Worm (Caenorhabditis elegans) whole organism, mixed stage, embryonic: ENCODE data around the gene glb-27.

Experiments used
- M03D4.4 ChIP-seq: sonication (generic microtip); optimal IDR thresholded peaks from 2 replicates; lab custom pipeline; 2017; ENCODE audit warnings: mild to moderate bottlenecking, missing genetic modification characterization, missing compliant biosample characterization
- bed-3 ChIP-seq: fragments of 200-800 bp; sonication (Bioruptor generic); optimal IDR thresholded peaks from 3 replicates; lab custom pipeline; 2018; ENCODE audit warnings: mild to moderate bottlenecking, missing genetic modification characterization, moderate library complexity, missing compliant biosample characterization
- blmp-1 ChIP-seq: fragments of 150-350 bp; optimal IDR thresholded peaks from 2 replicates; lab custom pipeline; 2014; ENCODE audit warnings: missing biosample characterization, missing genetic modification characterization
- ceh-39 ChIP-seq: fragments of 150-350 bp; optimal IDR thresholded peaks from 2 replicates; lab custom pipeline; 2014; ENCODE audit warnings: missing biosample characterization, missing genetic modification characterization
- ceh-43 ChIP-seq: fragments of 200-800 bp; sonication (Bioruptor generic); optimal IDR thresholded peaks from 2 replicates; lab custom pipeline; 2018; ENCODE audit warnings: mild to moderate bottlenecking, missing genetic modification characterization, moderate library complexity, missing compliant biosample characterization
- ceh-83 ChIP-seq: fragments of 200-800 bp; sonication (Bioruptor generic); optimal IDR thresholded peaks from 2 replicates; lab custom pipeline; 2018; ENCODE audit warnings: mild to moderate bottlenecking, missing genetic modification characterization, missing compliant biosample characterization
- ces-1 ChIP-seq: fragments of 150-350 bp; optimal IDR thresholded peaks from 2 replicates; lab custom pipeline; 2014; ENCODE audit warnings: missing biosample characterization, missing genetic modification reagents, missing genetic modification characterization
- drap-1 ChIP-seq: fragments of 200-800 bp; sonication (Bioruptor generic); optimal IDR thresholded peaks from 3 replicates; lab custom pipeline; 2018; ENCODE audit warnings: mild to moderate bottlenecking, missing genetic modification characterization, missing compliant biosample characterization
- elt-1 ChIP-seq: sonication (generic microtip); optimal IDR thresholded peaks from 2 replicates; lab custom pipeline; 2017; ENCODE audit warnings: missing genetic modification characterization, mild to moderate bottlenecking, missing compliant biosample characterization, antibody characterized with exemption, moderate library complexity, borderline replicate concordance; ENCODE audit not compliant: insufficient read depth
- elt-3 ChIP-seq: fragments of 150-350 bp; optimal IDR thresholded peaks from 2 replicates; lab custom pipeline; 2014; ENCODE audit warnings: missing biosample characterization, missing genetic modification characterization
- flh-1 ChIP-seq: fragments of 200-800 bp; sonication (Bioruptor generic); optimal IDR thresholded peaks from 2 replicates; lab custom pipeline; 2018; ENCODE audit warnings: mild to moderate bottlenecking, missing genetic modification characterization, moderate library complexity, missing compliant biosample characterization
- hlh-1 ChIP-seq: fragments of 150-350 bp; optimal IDR thresholded peaks from 2 replicates; lab custom pipeline; 2014; ENCODE audit warnings: missing biosample characterization, missing genetic modification reagents, missing genetic modification characterization
- lin-13 ChIP-seq: fragments of 150-350 bp; optimal IDR thresholded peaks from 2 replicates; lab custom pipeline; 2014; ENCODE audit warnings: missing biosample characterization, missing genetic modification characterization
- lin-32 ChIP-seq: fragments of 200-800 bp; sonication (Bioruptor generic); optimal IDR thresholded peaks from 2 replicates; lab custom pipeline; 2018; ENCODE audit warnings: mild to moderate bottlenecking, missing genetic modification characterization, missing compliant biosample characterization
- lsy-2 ChIP-seq: fragments of 150-350 bp; optimal IDR thresholded peaks from 2 replicates; lab custom pipeline; 2014; ENCODE audit warnings: missing biosample characterization, missing genetic modification characterization
- mep-1 ChIP-seq: fragments of 150-350 bp; optimal IDR thresholded peaks from 2 replicates; lab custom pipeline; 2017; ENCODE audit warnings: missing biosample characterization, missing genetic modification reagents, missing genetic modification characterization, inconsistent platforms
- mls-2 ChIP-seq: sonication (generic microtip); optimal IDR thresholded peaks from 2 replicates; lab custom pipeline; 2016; ENCODE audit warnings: mild to moderate bottlenecking, missing genetic modification characterization, moderate library complexity, missing compliant biosample characterization
- nhr-12 ChIP-seq: fragments of 150-350 bp; optimal IDR thresholded peaks from 2 replicates; lab custom pipeline; 2014; ENCODE audit warnings: missing biosample characterization, missing genetic modification characterization
- nhr-2 ChIP-seq: fragments of 150-350 bp; optimal IDR thresholded peaks from 2 replicates; lab custom pipeline; 2014; ENCODE audit warnings: missing biosample characterization, missing genetic modification characterization
- nhr-28 ChIP-seq: fragments of 150-350 bp; optimal IDR thresholded peaks from 2 replicates; lab custom pipeline; 2014; ENCODE audit warnings: missing biosample characterization, missing genetic modification characterization
- sem-2 ChIP-seq: fragments of 200-800 bp; sonication (Bioruptor generic); optimal IDR thresholded peaks from 2 replicates; lab custom pipeline; 2018; ENCODE audit warnings: mild to moderate bottlenecking, missing genetic modification characterization, missing compliant biosample characterization
- snpc-4 ChIP-seq: fragments of 150-350 bp; optimal IDR thresholded peaks from 2 replicates; lab custom pipeline; 2014; ENCODE audit warnings: missing biosample characterization, missing genetic modification characterization
- sptf-1 ChIP-seq: sonication (generic microtip); optimal IDR thresholded peaks from 2 replicates; lab custom pipeline; 2017; ENCODE audit warnings: mild to moderate bottlenecking, missing genetic modification characterization, moderate library complexity, missing compliant biosample characterization
- tbx-8 ChIP-seq: fragments of 200-800 bp; sonication (Bioruptor generic); optimal IDR thresholded peaks from 2 replicates; lab custom pipeline; 2018; ENCODE audit warnings: mild to moderate bottlenecking, missing genetic modification characterization, moderate library complexity, missing compliant biosample characterization
- unc-120 ChIP-seq: sonication (generic microtip); optimal IDR thresholded peaks from 2 replicates; lab custom pipeline; 2017; ENCODE audit warnings: missing genetic modification characterization, missing compliant biosample characterization; ENCODE audit not compliant: poor library complexity, severe bottlenecking
- unc-39 ChIP-seq: fragments of 150-350 bp; optimal IDR thresholded peaks from 2 replicates; lab custom pipeline; 2014; ENCODE audit warnings: missing biosample characterization, missing genetic modification characterization
- unc-62 ChIP-seq: fragments of 150-350 bp; optimal IDR thresholded peaks from 2 replicates; lab custom pipeline; 2014; ENCODE audit warnings: missing biosample characterization, missing genetic modification reagents, missing genetic modification characterization
- zip-8 ChIP-seq: fragments of 150-350 bp; optimal IDR thresholded peaks from 2 replicates; lab custom pipeline; 2014; ENCODE audit warnings: missing biosample characterization, missing genetic modification characterization

glb-27 gene

DNA sequence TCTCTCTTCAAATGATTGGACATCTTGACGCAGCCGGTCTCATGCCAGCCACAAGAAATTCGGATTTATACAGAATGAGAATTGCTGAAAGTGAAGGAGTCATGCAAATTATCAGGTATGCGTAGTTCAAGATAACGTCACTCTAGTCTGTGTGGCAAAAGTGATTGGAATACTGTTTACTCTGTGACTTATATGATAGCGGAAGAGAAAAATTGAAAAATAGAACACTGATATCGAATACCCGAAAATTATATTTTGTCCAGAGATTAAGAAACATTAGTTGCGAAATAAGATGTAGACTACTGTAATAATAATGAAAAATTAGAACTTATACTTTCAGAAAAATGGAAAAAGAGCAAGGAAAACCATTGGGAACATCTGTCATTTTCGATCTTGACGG is 40.5 kb downstream of the glb-27 start:
- TF ChIP-seq blmp-1 (tag; lab: Kevin White, UChicago) (no peak), zip-8 (no peak), unc-62 (no peak), mls-2 (tag; lab: Kevin White, UChicago) (no peak), hlh-1 (tag; lab: Kevin White, UChicago) (no peak), sptf-1 (tag; lab: Kevin White, UChicago) (no peak), nhr-2 (tag; lab: Kevin White, UChicago) (no peak)

DNA sequence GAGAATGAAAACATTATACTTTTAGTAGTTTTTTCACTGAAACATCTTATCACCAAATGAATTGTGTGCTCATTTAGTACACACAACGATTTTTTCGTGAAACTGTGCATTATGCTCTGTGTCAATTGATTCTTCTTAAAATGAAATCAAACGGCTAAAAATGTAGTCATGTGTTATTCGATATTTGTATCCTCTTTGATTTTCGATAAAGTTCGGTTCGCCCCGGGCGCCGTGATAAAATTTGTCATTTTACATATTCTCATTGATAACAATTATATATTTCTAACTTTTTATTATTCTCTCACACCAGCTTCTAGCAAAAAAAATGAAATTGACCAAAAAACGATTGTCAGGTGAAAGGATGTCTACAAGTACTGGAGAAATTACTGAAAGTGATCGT is 41.3 kb downstream of the glb-27 start, which contains the start of gene ctg-2:
ctg-2 (plus strand) TSS at position 326 of the 400 bp plus-strand sequence.
- TF ChIP-seq lin-13: no peak
- no peak for TF ChIP-seq drap-1 (GFP tag; lab: Kevin White, UChicago)
- TF ChIP-seq unc-39 (tag; lab: Kevin White, UChicago): no peak
- TF ChIP-seq elt-1: no peak
- TF ChIP-seq ces-1 (GFP tag; lab: Kevin White, UChicago): no peak
- TF ChIP-seq unc-120 (tag; lab: Kevin White, UChicago): no peak
- TF ChIP-seq hlh-1 (tag; lab: Kevin White, UChicago): no peak
- TF ChIP-seq blmp-1 (tag; lab: Kevin White, UChicago): no peak
- TF ChIP-seq tbx-8: no peak
- no peak for TF ChIP-seq ceh-43 (GFP tag; lab: Kevin White, UChicago)
- TF ChIP-seq zip-8: no peak
- TF ChIP-seq ceh-39 (tag; lab: Kevin White, UChicago): no peak

ce11 chrII:8508956-8509355 is 47.1 kb downstream of the glb-27 start, which contains the start of gene T13H5.1:
TSS of gene T13H5.1 (minus strand) at chrII:8509056.
- no peak for TF ChIP-seq unc-62
- TF ChIP-seq drap-1 (GFP tag; lab: Kevin White, UChicago): no peak
- TF ChIP-seq unc-39 (tag; lab: Kevin White, UChicago): no peak
- TF ChIP-seq sptf-1 (tag; lab: Kevin White, UChicago): no peak
- TF ChIP-seq ces-1 (GFP tag; lab: Kevin White, UChicago): no peak
- no peak for TF ChIP-seq mep-1 (tag; lab: Kevin White, UChicago)
- no peak for TF ChIP-seq zip-8
- TF ChIP-seq sem-2: no peak
- TF ChIP-seq bed-3 (GFP tag; lab: Kevin White, UChicago): no peak
- TF ChIP-seq elt-1: no peak

- TF ChIP-seq nhr-2 (tag; lab: Kevin White, UChicago) (no peak), lsy-2 (tag; lab: Kevin White, UChicago) (no peak), snpc-4 (tag; lab: Kevin White, UChicago) (no peak), nhr-12 (tag; lab: Kevin White, UChicago) (no peak), ceh-39 (tag; lab: Kevin White, UChicago) (no peak), sem-2 (no peak), lin-32 (GFP tag; lab: Kevin White, UChicago) (no peak), drap-1 (GFP tag; lab: Kevin White, UChicago) (no peak), flh-1 (GFP tag; lab: Kevin White, UChicago) (no peak), mls-2 (tag; lab: Kevin White, UChicago) (no peak), ceh-43 (GFP tag; lab: Kevin White, UChicago) (no peak), hlh-1 (tag; lab: Kevin White, UChicago) (no peak), elt-3 (tag; lab: Kevin White, UChicago) (no peak), mep-1 (tag; lab: Kevin White, UChicago) (no peak), nhr-28 (tag; lab: Kevin White, UChicago) (no peak), zip-8 (no peak), ceh-83 (GFP tag; lab: Kevin White, UChicago) (no peak), unc-62 (no peak), sptf-1 (tag; lab: Kevin White, UChicago) (no peak)
Measured at ce11 chrII:8506759-8507158, 49.3 kb downstream of the glb-27 start.

- no peak for TF ChIP-seq mep-1 (tag; lab: Kevin White, UChicago)
- no peak for TF ChIP-seq lin-13
Measured at ce11 chrII:8504074-8504724, 51.9 kb downstream of the glb-27 start.

DNA sequence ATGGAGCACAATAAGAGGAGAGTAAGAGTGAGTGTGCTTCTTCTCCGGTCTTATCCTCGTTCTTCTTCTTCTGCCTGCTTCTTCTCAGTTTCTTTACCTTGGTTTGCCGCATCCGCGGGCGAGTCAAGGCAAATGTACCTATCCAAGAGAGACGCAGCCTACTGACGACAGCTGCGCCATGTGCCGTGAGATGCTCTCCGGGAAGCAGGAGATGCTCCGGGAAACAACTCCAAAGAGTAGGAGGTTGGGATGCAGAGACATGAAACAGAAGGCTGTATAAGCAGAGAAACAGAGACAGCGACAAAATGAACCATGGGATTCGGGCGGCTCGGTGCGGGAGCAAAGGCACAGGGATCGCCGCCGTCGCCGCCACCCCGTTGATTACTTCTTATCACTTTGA is 57.0 kb downstream of the glb-27 start:
- no peak for TF ChIP-seq nhr-2 (tag; lab: Kevin White, UChicago)
- TF ChIP-seq M03D4.4 (tag; lab: Kevin White, UChicago): peak; percentile 25
- peak; percentile 66 for TF ChIP-seq unc-62
- TF ChIP-seq unc-120 (tag; lab: Kevin White, UChicago): peak; percentile 95
- peak; percentile 100 for TF ChIP-seq hlh-1 (tag; lab: Kevin White, UChicago)
